Worm (Caenorhabditis elegans): ENCODE measurements around the gene W03F8.6.
"Not testable (repeated sequence)": the region's sequence is repeated elsewhere in the genome, so short reads cannot be mapped to it uniquely, and the experiment has no call there.

The W03F8.6 gene

DNA sequence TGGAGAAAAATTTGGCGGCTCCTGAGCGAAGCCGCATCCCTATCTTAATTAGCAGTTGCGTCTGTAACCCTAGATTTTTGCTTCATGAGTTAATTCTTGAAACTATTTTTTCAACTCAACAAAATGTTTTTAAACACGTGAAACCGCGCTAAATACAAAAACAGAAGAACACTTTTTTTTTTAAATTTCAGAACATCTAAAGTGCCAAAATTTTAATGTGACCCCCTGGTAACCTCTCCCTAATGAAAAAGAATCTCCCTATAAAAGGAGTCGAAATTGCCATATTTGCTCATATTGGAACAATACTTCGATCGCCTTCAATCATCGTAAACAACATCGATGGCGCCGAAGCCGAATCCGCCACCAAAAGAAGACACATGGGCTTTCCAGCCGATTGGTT is 40.2 kb upstream of the W03F8.6 start, which contains the start of gene nsph-4.1:
TSS of gene nsph-4.1 (plus strand) at position 301 of the 400 bp plus-strand sequence.
- not testable (repeated sequence) for TF ChIP-seq madf-5 (GFP tag; IDR thresholded peaks at IDR 0.05); ama-1 (optimal IDR thresholded peaks at IDR 0.05); spr-1 (tag; optimal IDR thresholded peaks at IDR 0.05)

ce11 chrIV:5225277-5225822 is 39.0 kb upstream of the W03F8.6 start, which contains the start of gene cylc-1:
TSS of gene cylc-1 (minus strand) at chrIV:5225772.
- 0 out of 2 replicates have a peak, but pooled peaks have one; percentile 13 for TF ChIP-seq F26F4.8 (GFP tag; conservative IDR thresholded peaks at IDR 0.05)
- TF ChIP-seq pha-4 (GFP tag; IDR thresholded peaks at IDR 0.05), result peak; percentile 29; the same call in 1 of the 2 replicates
- not testable (repeated sequence) for TF ChIP-seq pha-4 (tag; optimal IDR thresholded peaks at IDR 0.05)
- 0 out of 2 replicates have a peak, but pooled peaks have one; percentile 12 for TF ChIP-seq arid-1 (GFP tag; conservative IDR thresholded peaks at IDR 0.05)
- peak; percentile 82 for TF ChIP-seq set-16 (GFP tag; IDR thresholded peaks at IDR 0.05)

DNA sequence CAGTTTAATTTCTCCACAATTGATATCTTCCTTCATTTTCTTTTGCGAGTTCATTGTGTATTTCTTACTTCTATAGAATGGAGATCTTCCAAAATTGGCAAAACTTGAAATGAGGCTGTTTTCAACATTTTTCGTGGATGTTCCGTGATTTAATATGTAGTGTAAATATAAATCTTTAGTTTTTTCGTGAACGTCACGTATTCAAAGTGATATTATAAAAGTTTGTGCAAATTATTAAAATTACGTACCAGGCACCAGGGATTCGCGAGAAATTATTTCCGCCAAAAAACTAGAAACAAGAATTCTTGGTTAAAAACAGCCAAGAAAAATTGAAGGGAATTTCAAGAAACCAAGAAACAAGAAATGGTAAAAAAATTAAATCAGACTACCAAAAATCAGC is 37.9 kb upstream of the W03F8.6 start, which contains the start of gene Y59E9AL.8:
TSS of gene Y59E9AL.8 (minus strand) at position 101 of the 400 bp plus-strand sequence.
- TF ChIP-seq mxl-2 (GFP tag; conservative IDR thresholded peaks at IDR 0.05) (no peak), ZK546.5 (tag; optimal IDR thresholded peaks at IDR 0.05) (no peak), nhr-6 (tag; optimal IDR thresholded peaks at IDR 0.05) (no peak), Y75B8A.6 (GFP tag; IDR thresholded peaks at IDR 0.05) (no peak), vab-7 (GFP tag; IDR thresholded peaks at IDR 0.05) (no peak), R02D3.7 (tag; optimal IDR thresholded peaks at IDR 0.05) (no peak), nhr-76 (tag; optimal IDR thresholded peaks at IDR 0.05) (no peak), dmd-8 (GFP tag; IDR thresholded peaks at IDR 0.05) (no peak), skn-1 (tag; optimal IDR thresholded peaks at IDR 0.05) (no peak), lsy-2 (tag; optimal IDR thresholded peaks at IDR 0.05) (no peak), cey-2 (tag; optimal IDR thresholded peaks at IDR 0.05; ENCODE audit: borderline replicate concordance, insufficient read depth) (no peak), ztf-11 (tag; optimal IDR thresholded peaks at IDR 0.05) (no peak), unc-62 (GFP tag; optimal IDR thresholded peaks at IDR 0.05 in 1 of 2) (no peak), unc-62 (tag; optimal IDR thresholded peaks at IDR 0.05) (no peak), madf-9 (GFP tag; conservative IDR thresholded peaks at IDR 0.05) (no peak), fkh-10 (GFP tag; optimal IDR thresholded peaks at IDR 0.05) (no peak), mdl-1 (tag; optimal IDR thresholded peaks at IDR 0.05) (no peak)

DNA sequence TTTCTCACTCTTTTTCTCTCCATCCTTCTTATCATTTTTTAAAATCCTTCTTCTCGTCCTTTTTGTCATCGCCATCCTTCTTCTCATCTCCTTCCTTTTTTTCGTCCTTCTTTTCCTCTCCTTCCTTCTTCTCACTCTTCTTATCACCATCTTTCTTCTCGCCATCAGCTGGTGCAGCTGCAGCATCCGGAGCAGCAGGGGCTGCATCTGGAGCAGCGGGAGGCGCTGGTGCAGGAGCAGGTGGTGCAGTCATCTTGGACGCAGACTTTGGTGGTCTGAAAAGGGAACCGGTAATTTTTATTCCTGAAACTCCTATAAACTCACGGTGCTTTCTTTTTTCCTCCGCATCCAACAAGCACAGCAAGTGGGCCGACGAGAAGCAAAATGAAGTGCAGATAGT is 35.3 kb upstream of the W03F8.6 start:
- 0 out of 2 replicates have a peak, but pooled peaks have one; percentile 15 for TF ChIP-seq Y105C5A.15 (GFP tag; IDR thresholded peaks at IDR 0.05)
- TF ChIP-seq lim-7 (GFP tag; IDR thresholded peaks at IDR 0.05), result no peak
- TF ChIP-seq sdz-12 (GFP tag; optimal IDR thresholded peaks at IDR 0.05), result no peak
- peak; percentile 65 for TF ChIP-seq aha-1 (tag)
- no peak for TF ChIP-seq skn-1 (tag; optimal IDR thresholded peaks at IDR 0.05)
- peak; percentile 89 for TF ChIP-seq set-16 (GFP tag; IDR thresholded peaks at IDR 0.05)
- no peak for TF ChIP-seq jun-1 (tag; optimal IDR thresholded peaks at IDR 0.05)
- TF ChIP-seq unc-62 (GFP tag; optimal IDR thresholded peaks at IDR 0.05 in 1 of 2), result no peak
- no peak for TF ChIP-seq unc-62 (tag; optimal IDR thresholded peaks at IDR 0.05)
- TF ChIP-seq Y5F2A.4 (GFP tag; optimal IDR thresholded peaks at IDR 0.05), result no peak
- no peak for TF ChIP-seq T20F7.1 (GFP tag; optimal IDR thresholded peaks at IDR 0.05)
- TF ChIP-seq dmd-8 (GFP tag; IDR thresholded peaks at IDR 0.05), result 0 out of 2 replicates have a peak, but pooled peaks have one; percentile 18
- TF ChIP-seq pha-4 (GFP tag; IDR thresholded peaks at IDR 0.05), result no peak; the same call in 1 of the 2 replicates
- no peak for TF ChIP-seq pha-4 (tag; optimal IDR thresholded peaks at IDR 0.05)
- no peak for TF ChIP-seq nhr-28 (tag; optimal IDR thresholded peaks at IDR 0.05)
- TF ChIP-seq F10B5.3 (tag; optimal IDR thresholded peaks at IDR 0.05), result no peak

DNA sequence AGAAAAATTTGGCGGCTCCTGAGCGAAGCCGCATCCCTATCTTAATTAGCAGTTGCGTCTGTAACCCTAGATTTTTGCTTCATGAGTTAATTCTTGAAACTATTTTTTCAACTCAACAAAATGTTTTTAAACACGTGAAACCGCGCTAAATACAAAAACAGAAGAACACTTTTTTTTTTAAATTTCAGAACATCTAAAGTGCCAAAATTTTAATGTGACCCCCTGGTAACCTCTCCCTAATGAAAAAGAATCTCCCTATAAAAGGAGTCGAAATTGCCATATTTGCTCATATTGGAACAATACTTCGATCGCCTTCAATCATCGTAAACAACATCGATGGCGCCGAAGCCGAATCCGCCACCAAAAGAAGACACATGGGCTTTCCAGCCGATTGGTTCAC is 32.1 kb upstream of the W03F8.6 start, which contains the start of gene nsph-4.2:
TSS of gene nsph-4.2 (plus strand) at position 301 of the 400 bp plus-strand sequence.
- not testable (repeated sequence) for TF ChIP-seq lim-7 (GFP tag; IDR thresholded peaks at IDR 0.05); F26F4.8 (GFP tag; conservative IDR thresholded peaks at IDR 0.05); lin-39 (tag; optimal IDR thresholded peaks at IDR 0.05)
